Worm (Caenorhabditis elegans): ENCODE data around the gene iglr-2.

Gene iglr-2

ce11 chrIII:8370846-8371257 lies 39.7 kb upstream of the iglr-2 start:
- TF ChIP-seq ztf-26 (tag; optimal IDR thresholded peaks at IDR 0.05) = peak; percentile 24
- no peak for TF ChIP-seq hrde-1 (tag; optimal IDR thresholded peaks at IDR 0.05; ENCODE audit: borderline replicate concordance)
- TF ChIP-seq akir-1 (GFP tag; optimal IDR thresholded peaks at IDR 0.05) = no peak
- no peak for TF ChIP-seq dpff-1 (tag; optimal IDR thresholded peaks at IDR 0.05)
- no peak for TF ChIP-seq madf-10 (tag; optimal IDR thresholded peaks at IDR 0.05)
- TF ChIP-seq let-607 (tag; optimal IDR thresholded peaks at IDR 0.05) = peak in 1 of 2 experiments; percentile 2
- TF ChIP-seq Y53G8AR.9 (GFP tag; conservative IDR thresholded peaks at IDR 0.05) = no peak
- TF ChIP-seq ceh-100 (GFP tag; IDR thresholded peaks at IDR 0.05) = no peak
- no peak for TF ChIP-seq cebp-1 (GFP tag; IDR thresholded peaks at IDR 0.05)
- peak; percentile 68 for TF ChIP-seq cebp-1 (tag; optimal IDR thresholded peaks at IDR 0.05)
- no peak for TF ChIP-seq let-526 (GFP tag; IDR thresholded peaks at IDR 0.05)
- no peak for TF ChIP-seq Y53F4B.3 (GFP tag; IDR thresholded peaks at IDR 0.05)
- peak; percentile 73 for TF ChIP-seq lin-40 (tag; optimal IDR thresholded peaks at IDR 0.05)
- TF ChIP-seq attf-5 (GFP tag; optimal IDR thresholded peaks at IDR 0.05) = peak; percentile 4
- peak; percentile 66; the same call in 1 of the 2 replicates for TF ChIP-seq hmg-1.2 (GFP tag; IDR thresholded peaks at IDR 0.05)
- no peak for TF ChIP-seq sea-2 (GFP tag; IDR thresholded peaks at IDR 0.05)
- TF ChIP-seq snpc-3.4 (tag; optimal IDR thresholded peaks at IDR 0.05) = no peak
- no peak for TF ChIP-seq Y67H2A.10 (GFP tag; conservative IDR thresholded peaks at IDR 0.05)
- no peak for TF ChIP-seq Y56A3A.18 (GFP tag; IDR thresholded peaks at IDR 0.05)
- TF ChIP-seq lin-35 (GFP tag; optimal IDR thresholded peaks at IDR 0.05) = no peak
- TF ChIP-seq nhr-80 (tag; optimal IDR thresholded peaks at IDR 0.05) = peak; percentile 61

ce11 chrIII:8370188-8370587 lies 39.1 kb upstream of the iglr-2 start:
- peak; percentile 28; the same call in 1 of the 2 replicates for TF ChIP-seq madf-6 (GFP tag; IDR thresholded peaks at IDR 0.05)
- peak; percentile 71 for TF ChIP-seq hmg-1.2 (GFP tag; IDR thresholded peaks at IDR 0.05)
- no peak for TF ChIP-seq ceh-58 (GFP tag; IDR thresholded peaks at IDR 0.05)
- TF ChIP-seq lin-35 (GFP tag; optimal IDR thresholded peaks at IDR 0.05) = no peak
- peak; percentile 64 for TF ChIP-seq lin-54 (GFP tag; optimal IDR thresholded peaks at IDR 0.05)
- peak; percentile 54 for TF ChIP-seq snpc-1.3 (tag; optimal IDR thresholded peaks at IDR 0.05; ENCODE audit: insufficient read depth)
- no peak for TF ChIP-seq ekl-4 (GFP tag; IDR thresholded peaks at IDR 0.05)
- TF ChIP-seq efl-1 (GFP tag; optimal IDR thresholded peaks at IDR 0.05) = peak; percentile 60
- TF ChIP-seq F33H1.4 (GFP tag; IDR thresholded peaks at IDR 0.05) = peak; percentile 69
- peak; percentile 38 for TF ChIP-seq lsl-1 (GFP tag; optimal IDR thresholded peaks at IDR 0.05)

ce11 chrIII:8369172-8369571 lies 38.1 kb upstream of the iglr-2 start:
- TF ChIP-seq B0035.1 (tag; optimal IDR thresholded peaks at IDR 0.05) = no peak
- no peak for TF ChIP-seq dox-1 (GFP tag; IDR thresholded peaks at IDR 0.05)
- no peak for TF ChIP-seq madf-3 (GFP tag; IDR thresholded peaks at IDR 0.05)
- no peak for TF ChIP-seq mcd-1 (GFP tag; IDR thresholded peaks at IDR 0.05)
- TF ChIP-seq ets-4 (GFP tag; optimal IDR thresholded peaks at IDR 0.05) = no peak
- TF ChIP-seq ccch-3 (GFP tag; optimal IDR thresholded peaks at IDR 0.05) = no peak
- no peak for TF ChIP-seq B0336.3 (GFP tag; IDR thresholded peaks at IDR 0.05)
- TF ChIP-seq Y53F4B.3 (GFP tag; IDR thresholded peaks at IDR 0.05) = no peak
- TF ChIP-seq lir-1 (GFP tag; conservative IDR thresholded peaks at IDR 0.05) = no peak
- TF ChIP-seq snpc-3.4 (tag; optimal IDR thresholded peaks at IDR 0.05) = no peak
- no peak for TF ChIP-seq bed-1 (GFP tag; IDR thresholded peaks at IDR 0.05)
- TF ChIP-seq F39B2.1 (GFP tag; IDR thresholded peaks at IDR 0.05) = no peak
- no peak for TF ChIP-seq attf-3 (GFP tag; conservative IDR thresholded peaks at IDR 0.05)

Measured in whole organism, young adult.